Fruit fly (Drosophila melanogaster) whole organism, embryonic: ENCODE measurements around the gene Ac76E.

Experiments used
- B-H1 ChIP-seq: fragments of 200-800 bp; sonication (Bioruptor generic); IDR thresholded peaks from 3 replicates; pipeline ENCODE4 v1.3.6; 2022; ENCODE audit warnings: missing biosample characterization, missing genetic modification characterization
- Bgb ChIP-seq: fragments of 200-800 bp; sonication (Bioruptor generic); IDR thresholded peaks from 2 replicates; pipeline ENCODE4 v1.3.6; 2022; ENCODE audit warnings: missing biosample characterization, missing genetic modification characterization; ENCODE audit not compliant: partially characterized antibody
- CG10267 ChIP-seq: fragments of 200-800 bp; sonication (Bioruptor generic); optimal IDR thresholded peaks from 2 replicates; lab custom pipeline; 2018; ENCODE audit warnings: missing biosample characterization, mild to moderate bottlenecking, missing genetic modification characterization, moderate library complexity
- CG10431 ChIP-seq: fragments of 200-800 bp; sonication (Bioruptor generic); optimal IDR thresholded peaks from 3 replicates; lab custom pipeline; 2018; ENCODE audit warnings: missing biosample characterization, mild to moderate bottlenecking, missing genetic modification characterization
- CG11723 ChIP-seq: fragments of 200-800 bp; sonication (Bioruptor generic); optimal IDR thresholded peaks from 2 replicates; lab custom pipeline; 2017; ENCODE audit warnings: missing biosample characterization, mild to moderate bottlenecking, missing genetic modification characterization
- CG12744 ChIP-seq: fragments of 200-800 bp; sonication (Bioruptor generic); optimal IDR thresholded peaks from 2 replicates; lab custom pipeline; 2016; ENCODE audit warnings: missing biosample characterization, missing genetic modification characterization
- CG13287 ChIP-seq: fragments of 200-800 bp; sonication (Bioruptor generic); IDR thresholded peaks from 2 replicates; pipeline ENCODE4 v1.3.6; 2022; ENCODE audit warnings: missing biosample characterization, missing genetic modification characterization; ENCODE audit not compliant: partially characterized antibody
- CG1603 ChIP-seq: fragments of 200-800 bp; sonication (Bioruptor generic); optimal IDR thresholded peaks from 2 replicates; lab custom pipeline; 2019; ENCODE audit warnings: missing biosample characterization, mild to moderate bottlenecking, missing genetic modification characterization, moderate library complexity
- CG17359 ChIP-seq: fragments of 200-800 bp; sonication (Bioruptor generic); optimal IDR thresholded peaks from 3 replicates; lab custom pipeline; 2018; ENCODE audit warnings: missing biosample characterization, mild to moderate bottlenecking, missing genetic modification characterization, moderate library complexity
- CG2116 ChIP-seq: fragments of 200-800 bp; sonication (Bioruptor generic); optimal IDR thresholded peaks from 3 replicates; lab custom pipeline; 2018; ENCODE audit warnings: missing biosample characterization, mild to moderate bottlenecking, missing genetic modification characterization
- CG3065 ChIP-seq: fragments of 200-800 bp; sonication (Bioruptor generic); optimal IDR thresholded peaks from 2 replicates; lab custom pipeline; 2016; ENCODE audit warnings: missing biosample characterization, missing genetic modification characterization
- CG42726 ChIP-seq: fragments of 200-800 bp; sonication (Bioruptor generic); IDR thresholded peaks from 2 replicates; pipeline ENCODE4 v1.3.6; 2022; ENCODE audit warnings: missing biosample characterization, missing genetic modification characterization; ENCODE audit not compliant: partially characterized antibody
- CG4328 ChIP-seq: fragments of 200-800 bp; sonication (Bioruptor generic); optimal IDR thresholded peaks from 3 replicates; lab custom pipeline; 2017; ENCODE audit warnings: missing biosample characterization, missing genetic modification reagents, missing genetic modification characterization
- CG4617 ChIP-seq: fragments of 200-800 bp; sonication (Bioruptor generic); optimal IDR thresholded peaks from 3 replicates; lab custom pipeline; 2016; ENCODE audit warnings: missing biosample characterization, missing genetic modification characterization, borderline replicate concordance
- CG4854 ChIP-seq: fragments of 200-800 bp; sonication (Bioruptor generic); optimal IDR thresholded peaks from 2 replicates; lab custom pipeline; 2016; ENCODE audit warnings: missing biosample characterization, missing genetic modification characterization, inconsistent platforms
- CG6791 ChIP-seq: fragments of 200-800 bp; sonication (Bioruptor generic); IDR thresholded peaks from 3 replicates; pipeline ENCODE4 v1.3.6; 2022; ENCODE audit warnings: missing biosample characterization, missing genetic modification characterization; ENCODE audit not compliant: partially characterized antibody
- CG8089 ChIP-seq: fragments of 200-800 bp; sonication (Bioruptor generic); optimal IDR thresholded peaks from 3 replicates; lab custom pipeline; 2016; ENCODE audit warnings: missing biosample characterization, missing genetic modification characterization
- CG8290 ChIP-seq, 3 experiments: fragments of 200-800 bp; sonication (Bioruptor generic); optimal IDR thresholded peaks; 2 replicates each; lab custom pipeline; 2016 to 2019; ENCODE audit warnings: missing biosample characterization in 3 of 3, missing genetic modification characterization in 3 of 3, mild to moderate bottlenecking in 2 of 3, moderate library complexity in 1 of 3
- CTCF ChIP-seq: fragments of 200-800 bp; sonication (Bioruptor generic); optimal IDR thresholded peaks from 2 replicates; lab custom pipeline; 2017; ENCODE audit warnings: missing biosample characterization, mild to moderate bottlenecking, missing genetic modification characterization, moderate library complexity
- D ChIP-seq, 2 experiments: fragments of 200-800 bp in 1 of 2; fragments of >200 bp in 1 of 2; sonication (Bioruptor generic) in 1 of 2; optimal IDR thresholded peaks; 2 replicates in 1 of 2; 3 replicates in 1 of 2; lab custom pipeline; 2017; ENCODE audit warnings: mild to moderate bottlenecking in 1 of 2, missing biosample characterization in 1 of 2, missing genetic modification characterization in 1 of 2, missing genetic modification reagents in 1 of 2
- Doc3 ChIP-seq: fragments of 200-800 bp; sonication (Bioruptor generic); IDR thresholded peaks from 3 replicates; pipeline ENCODE4 v1.3.6; 2022; ENCODE audit warnings: missing biosample characterization, missing genetic modification characterization; ENCODE audit not compliant: partially characterized antibody
- Ets65A ChIP-seq: fragments of 200-800 bp; sonication (Bioruptor generic); peaks from one replicate; lab custom pipeline; 2016; ENCODE audit warnings: missing biosample characterization, missing genetic modification characterization
- Ets97D ChIP-seq: fragments of 200-800 bp; sonication (Bioruptor generic); optimal IDR thresholded peaks from 3 replicates; lab custom pipeline; 2016; ENCODE audit warnings: missing biosample characterization, missing genetic modification characterization
- HLH4C ChIP-seq: fragments of 200-800 bp; sonication (Bioruptor generic); IDR thresholded peaks from 3 replicates; pipeline ENCODE4 v1.3.6; 2022; ENCODE audit warnings: missing biosample characterization, missing genetic modification characterization; ENCODE audit not compliant: partially characterized antibody
- HLHmδ ChIP-seq: fragments of 200-800 bp; sonication (Bioruptor generic); optimal IDR thresholded peaks from 2 replicates; lab custom pipeline; 2018; ENCODE audit warnings: missing biosample characterization, mild to moderate bottlenecking, missing genetic modification characterization, moderate library complexity
- Med ChIP-seq: fragments of 200-800 bp; sonication (Bioruptor generic); peaks from one replicate; lab custom pipeline; 2016; ENCODE audit warnings: missing biosample characterization, missing genetic modification characterization, mild to moderate bottlenecking, inconsistent platforms, moderate library complexity
- Meics ChIP-seq: fragments of 200-800 bp; sonication (Bioruptor generic); optimal IDR thresholded peaks from 2 replicates; lab custom pipeline; 2017; ENCODE audit warnings: missing biosample characterization, mild to moderate bottlenecking, missing genetic modification characterization
- Myb ChIP-seq: fragments of 200-800 bp; sonication (Bioruptor generic); optimal IDR thresholded peaks from 2 replicates; lab custom pipeline; 2016; ENCODE audit warnings: missing biosample characterization, missing genetic modification characterization
- Sox100B ChIP-seq: fragments of 200-800 bp; sonication (Bioruptor generic); optimal IDR thresholded peaks from 3 replicates; lab custom pipeline; 2018; ENCODE audit warnings: missing biosample characterization, mild to moderate bottlenecking, missing genetic modification characterization
- eve ChIP-seq, 2 experiments: fragments of >200 bp; optimal IDR thresholded peaks; 2 replicates each; lab custom pipeline; 2017; ENCODE audit warnings: missing biosample characterization in 2 of 2, missing genetic modification characterization in 2 of 2
- gfzf ChIP-seq: fragments of 200-800 bp; sonication (Bioruptor generic); optimal IDR thresholded peaks from 2 replicates; lab custom pipeline; 2016; ENCODE audit warnings: missing biosample characterization, mild to moderate bottlenecking, missing genetic modification characterization, moderate library complexity
- kni ChIP-seq: fragments of 200-800 bp; sonication (Bioruptor generic); optimal IDR thresholded peaks from 3 replicates; lab custom pipeline; 2017; ENCODE audit warnings: mild to moderate bottlenecking, missing biosample characterization, missing genetic modification reagents, missing genetic modification characterization
- lola ChIP-seq, 3 experiments: fragments of >200 bp in 2 of 3; fragments of 200-800 bp in 1 of 3; sonication (Bioruptor generic) in 1 of 3; optimal IDR thresholded peaks; 2 replicates each; lab custom pipeline; 2017 to 2019; ENCODE audit warnings: missing biosample characterization in 3 of 3, missing genetic modification characterization in 3 of 3, mild to moderate bottlenecking in 1 of 3, moderate library complexity in 1 of 3
- nau ChIP-seq: fragments of 200-800 bp; sonication (Bioruptor generic); optimal IDR thresholded peaks from 3 replicates; lab custom pipeline; 2017; ENCODE audit warnings: missing biosample characterization, mild to moderate bottlenecking, missing genetic modification characterization, missing genetic modification reagents
- odd ChIP-seq: fragments of 200-800 bp; sonication (Bioruptor generic); optimal IDR thresholded peaks from 2 replicates; lab custom pipeline; 2017; ENCODE audit warnings: missing biosample characterization, mild to moderate bottlenecking, missing genetic modification characterization
- pan ChIP-seq, 4 experiments: fragments of >200 bp in 3 of 4; fragments of 200-800 bp in 1 of 4; sonication (Bioruptor generic) in 1 of 4; optimal IDR thresholded peaks in 3 of 4; IDR thresholded peaks in 1 of 4; 2 replicates each; pipeline versions ENCODE4 v1.3.6 to Lab custom; 2017 to 2022; ENCODE audit warnings: missing biosample characterization in 2 of 4, missing genetic modification characterization in 2 of 4, mixed read lengths in 1 of 4
- pzg ChIP-seq: fragments of 200-800 bp; sonication (Bioruptor generic); optimal IDR thresholded peaks from 3 replicates; lab custom pipeline; 2018; ENCODE audit warnings: missing biosample characterization, mild to moderate bottlenecking, missing genetic modification characterization, moderate library complexity
- sna ChIP-seq: fragments of 200-800 bp; sonication (Bioruptor generic); IDR thresholded peaks from 2 replicates; pipeline ENCODE4 v1.3.6; 2022; ENCODE audit warnings: missing biosample characterization, missing genetic modification characterization; ENCODE audit not compliant: partially characterized antibody
- sr ChIP-seq: fragments of 200-800 bp; sonication (Bioruptor generic); IDR thresholded peaks from 3 replicates; pipeline ENCODE4 v1.3.6; 2022; ENCODE audit warnings: missing biosample characterization, missing genetic modification characterization
- tll ChIP-seq, 2 experiments: fragments of 200-800 bp in 1 of 2; fragments of >200 bp in 1 of 2; sonication (Bioruptor generic) in 1 of 2; optimal IDR thresholded peaks; 2 replicates each; lab custom pipeline; 2017 to 2019; ENCODE audit warnings: missing biosample characterization in 2 of 2, missing genetic modification characterization in 2 of 2, mild to moderate bottlenecking in 1 of 2, moderate library complexity in 1 of 2
- trem ChIP-seq: fragments of 200-800 bp; optimal IDR thresholded peaks from 3 replicates; lab custom pipeline; 2019; ENCODE audit warnings: missing biosample characterization, mild to moderate bottlenecking, missing genetic modification characterization, moderate library complexity
- vfl ChIP-seq: fragments of 200-800 bp; sonication (Bioruptor generic); optimal IDR thresholded peaks from 2 replicates; lab custom pipeline; 2016; ENCODE audit warnings: missing biosample characterization, missing genetic modification characterization
- vnd ChIP-seq: fragments of 200-800 bp; sonication (Bioruptor generic); IDR thresholded peaks from 3 replicates; pipeline ENCODE4 v1.3.6; 2022; ENCODE audit warnings: missing biosample characterization, missing genetic modification characterization; ENCODE audit not compliant: partially characterized antibody
- z ChIP-seq: fragments of 200-800 bp; sonication (Bioruptor generic); IDR thresholded peaks from 3 replicates; pipeline ENCODE4 v1.3.6; 2022; ENCODE audit warnings: missing biosample characterization, missing genetic modification characterization

Gene Ac76E

DNA sequence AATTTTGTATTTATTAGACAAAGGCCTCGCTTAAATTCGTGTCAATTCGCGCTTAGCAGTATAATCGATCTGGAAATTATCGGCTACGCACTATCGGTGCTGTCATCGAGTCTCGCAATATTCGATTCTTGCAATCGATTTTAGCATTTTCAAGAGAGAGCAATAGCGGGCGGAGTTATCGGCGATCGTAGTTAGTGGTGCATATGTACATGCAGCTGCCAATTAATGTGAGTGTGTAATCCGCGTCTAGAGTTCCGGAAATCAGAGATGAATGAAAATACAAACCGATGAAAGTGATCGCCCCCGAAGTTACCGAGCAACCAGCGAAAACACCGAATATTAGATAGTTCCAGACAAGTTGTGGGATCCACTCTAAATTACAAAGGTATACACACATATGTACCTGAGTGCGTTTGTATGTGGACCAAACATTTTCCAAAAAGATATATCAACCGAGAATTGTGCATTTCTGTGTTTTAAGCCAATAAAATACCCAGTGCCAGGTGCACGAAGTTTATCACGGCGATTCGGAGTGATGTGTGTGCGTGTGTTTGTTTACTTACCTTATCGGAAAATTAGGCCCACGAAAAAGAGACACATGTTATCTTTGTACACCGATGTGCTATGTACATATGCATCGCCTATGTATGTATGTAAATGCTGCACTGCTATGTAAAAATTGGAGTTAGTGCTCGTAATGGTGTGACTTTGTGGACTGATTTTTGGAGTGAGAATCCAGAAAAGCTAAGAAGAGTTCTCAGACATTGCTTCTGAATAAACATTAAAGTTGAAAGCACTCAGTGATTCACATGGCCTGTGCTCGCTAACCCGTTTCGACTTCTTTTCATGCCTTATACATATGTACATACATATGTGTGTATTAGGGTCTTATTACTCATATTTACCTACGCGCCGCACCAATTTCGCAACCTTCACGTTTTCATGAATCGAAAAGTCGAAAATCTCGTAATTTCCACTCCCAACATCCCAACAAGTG, 67.5 kb downstream of the Ac76E start (continued):
- TF ChIP-seq HLH4C: peak; percentile 100
- peak; percentile 99 for TF ChIP-seq CG6791 (GFP tag; lab: Robert Waterston, UW)
- peak; percentile 35 for TF ChIP-seq CG10431 (GFP tag; lab: Kevin White, UChicago)
- peak; percentile 53; the same call in 1 of the 3 replicates for TF ChIP-seq z (GFP tag; lab: Robert Waterston, UW)
- peak; percentile 79 for TF ChIP-seq CG1603
- peak; percentile 59 for TF ChIP-seq trem (tag; lab: Kevin White, UChicago)
- TF ChIP-seq eve (GFP tag; optimal IDR thresholded peaks at IDR 0.05; lab: Kevin White, UChicago): peak in 1 of 2 experiments; percentile 82
- peak; percentile 86 for TF ChIP-seq CG2116 (GFP tag; lab: Kevin White, UChicago)
- no peak for TF ChIP-seq B-H1 (GFP tag; lab: Robert Waterston, UW)
- TF ChIP-seq tll (GFP tag; optimal IDR thresholded peaks at IDR 0.05; lab: Kevin White, UChicago): peak in 1 of 2 experiments; percentile 72
- TF ChIP-seq Meics (GFP tag; lab: Kevin White, UChicago): no peak
- peak; percentile 61; the same call in 1 of the 2 replicates for TF ChIP-seq CG42726
- TF ChIP-seq Ets97D (GFP tag; lab: Kevin White, UChicago): peak; percentile 41
- TF ChIP-seq lola (GFP tag; optimal IDR thresholded peaks at IDR 0.05; lab: Kevin White, UChicago): peak in 1 of 3 experiments; percentile 17
- TF ChIP-seq HLHmδ (GFP tag; lab: Kevin White, UChicago): peak; percentile 81
- TF ChIP-seq nau (GFP tag; lab: Kevin White, UChicago): no peak
- TF ChIP-seq vnd (GFP tag; lab: Robert Waterston, UW): peak; percentile 96
- no peak for TF ChIP-seq vfl (GFP tag; lab: Kevin White, UChicago)
- TF ChIP-seq pzg: peak; percentile 66
- peak; percentile 92 for TF ChIP-seq sna (GFP tag; lab: Robert Waterston, UW)
- TF ChIP-seq CG17359 (tag; lab: Kevin White, UChicago): no peak
- peak; percentile 46 for TF ChIP-seq CG4328 (GFP tag; lab: Kevin White, UChicago)
- no peak for TF ChIP-seq CG12744 (GFP tag; lab: Kevin White, UChicago)
- TF ChIP-seq gfzf (GFP tag; lab: Kevin White, UChicago): peak; percentile 17
- no peak for TF ChIP-seq pan (optimal IDR thresholded peaks at IDR 0.05; lab: Kevin White, UChicago)
- TF ChIP-seq pan (GFP tag; optimal IDR thresholded peaks at IDR 0.05 in 1 of 2, IDR thresholded peaks at IDR 0.05 in 1 of 2): no peak
- TF ChIP-seq CG4854: no peak
- TF ChIP-seq CG8089 (GFP tag; lab: Kevin White, UChicago): peak; percentile 25
- TF ChIP-seq CG11723 (GFP tag; lab: Kevin White, UChicago): peak; percentile 18
- no peak for TF ChIP-seq CTCF (GFP tag; lab: Kevin White, UChicago)
- peak; percentile 26 for TF ChIP-seq odd (GFP tag; lab: Kevin White, UChicago)
- TF ChIP-seq Med: peak; percentile 75
- TF ChIP-seq Sox100B: peak; percentile 52
- peak; percentile 30 for TF ChIP-seq Ets65A (GFP tag; lab: Kevin White, UChicago)
- TF ChIP-seq CG8290 (GFP tag; optimal IDR thresholded peaks at IDR 0.05; lab: Kevin White, UChicago): no peak
- TF ChIP-seq CG8290 (tag; optimal IDR thresholded peaks at IDR 0.05; lab: Kevin White, UChicago): peak; percentile 48 to 71
- peak; percentile 91 for TF ChIP-seq CG13287
- TF ChIP-seq sr (GFP tag; lab: Robert Waterston, UW): no peak
- TF ChIP-seq D (optimal IDR thresholded peaks at IDR 0.05; lab: Kevin White, UChicago): peak; percentile 55
- no peak for TF ChIP-seq D (GFP tag; optimal IDR thresholded peaks at IDR 0.05; lab: Kevin White, UChicago)
- TF ChIP-seq Myb (GFP tag; lab: Kevin White, UChicago): no peak
- TF ChIP-seq Bgb (GFP tag; lab: Robert Waterston, UW): peak; percentile 96
- peak; percentile 28 for TF ChIP-seq CG4617 (GFP tag; lab: Kevin White, UChicago)
- peak; percentile 90 for TF ChIP-seq kni (GFP tag; lab: Kevin White, UChicago)
- peak; percentile 10 for TF ChIP-seq CG10267
- peak; percentile 80; the same call in 2 of the 3 replicates for TF ChIP-seq Doc3 (GFP tag; lab: Robert Waterston, UW)
- TF ChIP-seq CG3065 (GFP tag; lab: Kevin White, UChicago): no peak
